Worm (Caenorhabditis elegans) whole organism, young adult: ENCODE measurements around the gene acr-12.

Source experiments
- Y67H2A.10 ChIP-seq: fragments of 200-800 bp; sonication (Bioruptor generic); conservative IDR thresholded peaks from 2 replicates; pipeline ENCODE4 v1.3.6; 2022; ENCODE audit warnings: missing genetic modification reagents, missing genetic modification characterization, missing compliant biosample characterization
- Y95B8A.8 ChIP-seq: fragments of 200-800 bp; sonication (Bioruptor generic); IDR thresholded peaks from 2 replicates; pipeline ENCODE4 v1.3.6; 2022; ENCODE audit warnings: missing genetic modification reagents, missing genetic modification characterization, missing compliant biosample characterization
- ama-1 ChIP-seq, 3 experiments: fragments of 150-350 bp in 1 of 3; sonication (generic microtip) in 2 of 3; optimal IDR thresholded peaks; 2 replicates each; lab custom pipeline; 2014 to 2018; ENCODE audit warnings: missing biosample characterization in 2 of 3, missing genetic modification characterization in 2 of 3, missing genetic modification reagents in 2 of 3
- ekl-4 ChIP-seq: fragments of 200-800 bp; sonication (Bioruptor generic); IDR thresholded peaks from 2 replicates; pipeline ENCODE4 v1.3.6; 2022; ENCODE audit warnings: missing genetic modification reagents, missing genetic modification characterization, missing compliant biosample characterization
- lir-1 ChIP-seq: fragments of 200-800 bp; sonication (Bioruptor generic); conservative IDR thresholded peaks from 2 replicates; pipeline ENCODE4 v1.3.6; 2022; ENCODE audit warnings: missing genetic modification reagents, missing genetic modification characterization, missing compliant biosample characterization
- madf-6 ChIP-seq: fragments of 200-800 bp; sonication (Bioruptor generic); IDR thresholded peaks from 2 replicates; pipeline ENCODE4 v1.3.6; 2022; ENCODE audit warnings: missing genetic modification reagents, missing genetic modification characterization, missing compliant biosample characterization
- nhr-179 ChIP-seq: sonication (generic microtip); optimal IDR thresholded peaks from 2 replicates; lab custom pipeline; 2016; ENCODE audit warnings: mild to moderate bottlenecking, missing genetic modification characterization, missing compliant biosample characterization
- snpc-4 ChIP-seq, 5 experiments: fragments of 150-350 bp in 1 of 5; sonication (generic microtip) in 4 of 5; optimal IDR thresholded peaks; 2 replicates each; lab custom pipeline; 2014 to 2018; ENCODE audit warnings: missing genetic modification characterization in 5 of 5, missing biosample characterization in 3 of 5, antibody characterized with exemption in 2 of 5, mild to moderate bottlenecking in 2 of 5, missing compliant biosample characterization in 2 of 5, missing genotype in 2 of 5, moderate library complexity in 2 of 5, missing genetic modification reagents in 1 of 5
- zfh-2 ChIP-seq: fragments of 200-800 bp; sonication (Bioruptor generic); conservative IDR thresholded peaks from 2 replicates; pipeline ENCODE4 v1.3.6; 2022; ENCODE audit warnings: missing genetic modification reagents, missing genetic modification characterization, missing compliant biosample characterization

DNA sequence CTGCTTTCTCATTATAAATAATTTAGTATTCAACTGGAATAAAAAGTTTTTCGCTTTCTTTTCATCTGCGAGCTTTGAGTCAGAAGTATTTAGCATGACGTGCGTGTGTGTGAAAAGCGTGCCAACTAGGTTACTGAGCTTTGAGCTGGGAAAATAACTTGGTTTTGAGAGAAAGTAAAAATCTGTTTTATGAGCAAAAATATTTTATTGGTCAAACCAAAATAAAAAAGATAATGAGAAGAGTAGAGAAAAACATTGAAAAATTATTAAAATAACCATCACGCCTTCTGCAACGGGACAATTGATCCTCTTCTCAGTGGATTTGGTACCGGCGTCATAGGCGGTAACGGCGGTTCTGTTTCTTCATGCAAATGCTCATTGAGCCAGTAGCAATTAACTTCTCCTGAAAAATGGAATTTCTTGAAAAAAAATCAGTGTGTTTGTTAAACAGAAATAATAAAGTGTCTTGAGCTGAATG lies 11.9 kb downstream of the acr-12 start:
- TF ChIP-seq madf-6 (GFP tag; lab: Robert Waterston, UW) (no peak), Y95B8A.8 (GFP tag; lab: Robert Waterston, UW) (no peak), ekl-4 (GFP tag; lab: Robert Waterston, UW) (no peak), Y67H2A.10 (GFP tag; lab: Robert Waterston, UW) (no peak), snpc-4 (GFP tag; optimal IDR thresholded peaks at IDR 0.05; lab: Kevin White, UChicago) (no peak), snpc-4 (tag; optimal IDR thresholded peaks at IDR 0.05; lab: Kevin White, UChicago) (no peak), ama-1 (optimal IDR thresholded peaks at IDR 0.05; lab: Kevin White, UChicago) (peak; percentile 76), ama-1 (GFP tag; optimal IDR thresholded peaks at IDR 0.05; lab: Kevin White, UChicago) (no peak), nhr-179 (no peak), lir-1 (GFP tag; lab: Robert Waterston, UW) (no peak), zfh-2 (GFP tag; lab: Robert Waterston, UW) (no peak)
